Worm (Caenorhabditis elegans): Measurements from ENCODE around the gene T26H5.14.

The T26H5.14 gene

DNA sequence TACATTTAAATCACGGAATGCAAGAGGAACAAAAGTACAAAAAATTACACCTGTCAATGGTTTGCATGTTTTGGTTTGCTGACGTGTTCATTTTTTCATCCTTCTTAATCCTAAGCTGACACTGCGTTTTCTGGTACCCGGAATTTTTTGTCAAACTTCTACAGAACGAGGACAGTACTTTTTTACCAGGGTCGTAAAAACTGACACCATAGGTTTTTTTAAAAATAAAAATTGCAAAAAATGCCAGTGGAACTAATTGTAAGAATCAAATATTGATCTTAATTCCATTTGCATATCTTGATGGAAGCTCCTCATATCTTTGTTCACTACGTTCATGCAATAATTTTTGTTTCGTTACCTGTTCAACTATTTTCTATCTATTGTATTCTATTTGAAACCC is 44.1 kb upstream of the T26H5.14 start, which contains the start of gene srh-258 (continued):
- TF ChIP-seq mes-4 (tag; optimal IDR thresholded peaks at IDR 0.05) (no peak), gei-17 (GFP tag; optimal IDR thresholded peaks at IDR 0.05) (no peak), F10E7.11 (tag; optimal IDR thresholded peaks at IDR 0.05) (no peak), hrde-1 (tag; optimal IDR thresholded peaks at IDR 0.05; ENCODE audit: borderline replicate concordance) (no peak)

- TF ChIP-seq hlh-12 (tag; optimal IDR thresholded peaks at IDR 0.05) (no peak), ceh-100 (GFP tag; IDR thresholded peaks at IDR 0.05) (no peak), pbrm-1 (GFP tag; IDR thresholded peaks at IDR 0.05) (no peak), repo-1 (tag; optimal IDR thresholded peaks at IDR 0.05) (no peak), nhr-27 (tag; optimal IDR thresholded peaks at IDR 0.05) (no peak), hmg-1.2 (GFP tag; IDR thresholded peaks at IDR 0.05) (no peak), zfh-2 (GFP tag; conservative IDR thresholded peaks at IDR 0.05) (no peak), hrde-1 (tag; optimal IDR thresholded peaks at IDR 0.05; ENCODE audit: borderline replicate concordance) (no peak), let-526 (GFP tag; IDR thresholded peaks at IDR 0.05) (no peak), attf-6 (GFP tag; IDR thresholded peaks at IDR 0.05) (no peak), madf-8 (GFP tag; conservative IDR thresholded peaks at IDR 0.05) (no peak), hlh-26 (GFP tag; conservative IDR thresholded peaks at IDR 0.05) (no peak), F52B5.7 (tag; optimal IDR thresholded peaks at IDR 0.05) (no peak)
Measured at ce11 chrV:15406928-15407327, 42.0 kb upstream of the T26H5.14 start, which contains the start of gene srh-257. Gene srh-257 (plus strand): TSS chrV:15407228.

DNA sequence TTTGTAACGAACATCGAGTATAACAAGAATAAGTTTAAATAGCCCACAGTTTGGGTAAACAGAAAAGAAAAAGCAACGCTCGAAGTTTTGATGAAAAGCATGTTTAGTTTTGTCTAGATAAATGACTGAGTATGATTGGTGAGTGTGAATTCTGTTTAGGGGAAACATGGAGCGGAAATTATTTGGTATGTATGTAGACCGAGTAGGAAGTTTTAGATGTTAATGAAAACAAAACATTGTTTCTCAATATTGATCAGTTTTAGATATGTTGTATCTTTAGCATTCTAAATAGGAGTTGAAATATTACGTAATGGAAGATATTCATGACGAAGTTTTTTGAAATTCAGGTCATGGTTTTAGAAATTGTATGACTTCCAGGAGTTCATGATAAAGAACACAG is 36.3 kb upstream of the T26H5.14 start, which contains the start of gene srbc-63:
Gene srbc-63 (minus strand): TSS at position 101 of the 400 bp plus-strand sequence.
- no peak for TF ChIP-seq hmg-1.2 (GFP tag; IDR thresholded peaks at IDR 0.05)
- no peak for TF ChIP-seq F10E7.11 (tag; optimal IDR thresholded peaks at IDR 0.05)
- no peak for TF ChIP-seq snpc-4 (GFP tag; optimal IDR thresholded peaks at IDR 0.05)
- TF ChIP-seq snpc-4 (tag; optimal IDR thresholded peaks at IDR 0.05): no peak
- TF ChIP-seq ceh-91 (GFP tag; IDR thresholded peaks at IDR 0.05): no peak
- no peak for TF ChIP-seq K12H6.12 (tag; optimal IDR thresholded peaks at IDR 0.05)
- TF ChIP-seq ztf-22 (GFP tag; optimal IDR thresholded peaks at IDR 0.05): no peak
- no peak for TF ChIP-seq rec-8 (tag; optimal IDR thresholded peaks at IDR 0.05)
- no peak for TF ChIP-seq Y56A3A.18 (GFP tag; IDR thresholded peaks at IDR 0.05)
- TF ChIP-seq mel-28 (tag; optimal IDR thresholded peaks at IDR 0.05; ENCODE audit: borderline replicate concordance): no peak
- TF ChIP-seq ztf-6 (GFP tag; IDR thresholded peaks at IDR 0.05): no peak
- TF ChIP-seq F33H1.4 (GFP tag; IDR thresholded peaks at IDR 0.05): no peak
- no peak for TF ChIP-seq F52B5.7 (tag; optimal IDR thresholded peaks at IDR 0.05)
- no peak for TF ChIP-seq pha-4 (tag; optimal IDR thresholded peaks at IDR 0.05)
- no peak for TF ChIP-seq K11D2.4 (GFP tag; IDR thresholded peaks at IDR 0.05)
- no peak for TF ChIP-seq lsl-1 (GFP tag; optimal IDR thresholded peaks at IDR 0.05)
- no peak for TF ChIP-seq zim-3 (tag; optimal IDR thresholded peaks at IDR 0.05)

ce11 chrV:15413847-15414246 is 35.1 kb upstream of the T26H5.14 start, which contains the start of gene srh-264:
Gene srh-264 (plus strand): TSS chrV:15414147.
- no peak for TF ChIP-seq egl-18 (GFP tag; IDR thresholded peaks at IDR 0.05)
- TF ChIP-seq ztf-28 (GFP tag; IDR thresholded peaks at IDR 0.05): no peak
- no peak for TF ChIP-seq ama-1 (optimal IDR thresholded peaks at IDR 0.05)
- no peak for TF ChIP-seq ama-1 (GFP tag; optimal IDR thresholded peaks at IDR 0.05)
- TF ChIP-seq zfh-2 (GFP tag; conservative IDR thresholded peaks at IDR 0.05): no peak
- TF ChIP-seq dox-1 (GFP tag; IDR thresholded peaks at IDR 0.05): no peak
- no peak for TF ChIP-seq ztf-6 (GFP tag; IDR thresholded peaks at IDR 0.05)
- TF ChIP-seq Y79H2A.3 (GFP tag; conservative IDR thresholded peaks at IDR 0.05): no peak
- no peak for TF ChIP-seq F57C9.4 (tag; optimal IDR thresholded peaks at IDR 0.05)
- TF ChIP-seq egl-44 (GFP tag; IDR thresholded peaks at IDR 0.05): no peak
- no peak for TF ChIP-seq T07F8.4 (tag; optimal IDR thresholded peaks at IDR 0.05)
- TF ChIP-seq B0019.2 (GFP tag; conservative IDR thresholded peaks at IDR 0.05): no peak
- no peak for TF ChIP-seq ccch-3 (GFP tag; optimal IDR thresholded peaks at IDR 0.05)
- no peak for TF ChIP-seq nfya-1 (tag; optimal IDR thresholded peaks at IDR 0.05; ENCODE audit: borderline replicate concordance, insufficient read depth)

Measured in whole organism, young adult.